Worm (Caenorhabditis elegans): ENCODE results near the gene nhr-163.

DNA sequence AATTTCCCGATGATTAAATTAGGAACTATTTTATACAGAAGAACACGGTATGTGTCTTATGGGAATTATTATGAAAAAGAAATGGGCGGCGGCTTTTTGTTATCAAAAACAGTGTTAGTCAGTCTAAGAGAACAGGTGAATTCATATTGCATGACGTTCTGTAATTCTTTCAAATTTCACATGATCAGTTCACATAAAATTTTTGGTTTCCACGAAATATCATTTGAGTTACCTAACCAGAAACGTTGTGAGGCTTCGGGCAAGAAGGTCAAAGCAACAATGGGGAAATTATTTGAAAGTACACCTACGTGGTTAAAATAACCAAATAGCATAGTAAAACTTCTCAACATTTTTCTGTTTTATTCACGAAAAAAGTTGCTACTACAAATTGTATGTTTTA is 50.0 kb downstream of the nhr-163 start, which contains the start of gene Y57E12B.10:
- TF ChIP-seq B0261.1 (tag; optimal IDR thresholded peaks at IDR 0.05) (no peak), lsy-27 (tag; optimal IDR thresholded peaks at IDR 0.05; ENCODE audit: borderline replicate concordance, insufficient read depth) (no peak), lir-1 (GFP tag; conservative IDR thresholded peaks at IDR 0.05) (no peak), attf-5 (GFP tag; optimal IDR thresholded peaks at IDR 0.05) (no peak), ceh-79 (tag; optimal IDR thresholded peaks at IDR 0.05) (no peak)

All from whole organism, young adult.